Fruit fly (Drosophila melanogaster) whole organism, embryonic: ENCODE results near the gene CG14913.

Source experiments
- Atf-2 ChIP-seq: fragments of 200-800 bp; sonication (Bioruptor generic); optimal IDR thresholded peaks from 2 replicates; lab custom pipeline; 2016; ENCODE audit warnings: missing biosample characterization, missing genetic modification characterization
- Atf3 ChIP-seq: fragments of 200-800 bp; sonication (Bioruptor generic); optimal IDR thresholded peaks from 3 replicates; lab custom pipeline; 2016; ENCODE audit warnings: missing biosample characterization, missing genetic modification characterization
- Awh ChIP-seq: fragments of 200-800 bp; sonication (Bioruptor generic); IDR thresholded peaks from 2 replicates; pipeline ENCODE4, ENCODE4 v1.3.6; 2022; ENCODE audit warnings: missing biosample characterization, missing genetic modification characterization
- B-H1 ChIP-seq: fragments of 200-800 bp; sonication (Bioruptor generic); IDR thresholded peaks from 3 replicates; pipeline ENCODE4 v1.3.6; 2022; ENCODE audit warnings: missing biosample characterization, missing genetic modification characterization
- BtbVII ChIP-seq: fragments of 200-800 bp; sonication (Bioruptor generic); optimal IDR thresholded peaks from 3 replicates; lab custom pipeline; 2017; ENCODE audit warnings: missing biosample characterization, mild to moderate bottlenecking, missing genetic modification characterization
- CG10366 ChIP-seq: fragments of 200-800 bp; sonication (Bioruptor generic); IDR thresholded peaks from 2 replicates; pipeline ENCODE4 v1.3.6; 2022; ENCODE audit warnings: missing biosample characterization, missing genetic modification characterization
- CG11247 ChIP-seq: fragments of 200-800 bp; sonication (Bioruptor generic); IDR thresholded peaks from 2 replicates; pipeline ENCODE4 v1.3.6; 2022; ENCODE audit warnings: missing biosample characterization, missing genetic modification characterization
- CG11695 ChIP-seq: fragments of 200-800 bp; sonication (Bioruptor generic); IDR thresholded peaks from 3 replicates; pipeline ENCODE4 v1.3.6; 2022; ENCODE audit warnings: missing biosample characterization, missing genetic modification characterization
- CG13296 ChIP-seq: fragments of 200-800 bp; sonication (Bioruptor generic); optimal IDR thresholded peaks from 3 replicates; lab custom pipeline; 2018; ENCODE audit warnings: missing biosample characterization, mild to moderate bottlenecking, missing genetic modification characterization
- CG13424 ChIP-seq: fragments of 200-800 bp; sonication (Bioruptor generic); optimal IDR thresholded peaks from 2 replicates; lab custom pipeline; 2019; ENCODE audit warnings: missing biosample characterization, mild to moderate bottlenecking, missing genetic modification characterization, moderate library complexity
- CG14014 ChIP-seq: fragments of 200-800 bp; sonication (Bioruptor generic); IDR thresholded peaks from 2 replicates; pipeline ENCODE4 v1.3.6; 2022; ENCODE audit warnings: missing biosample characterization, missing genetic modification characterization
- CG15011 ChIP-seq: fragments of 200-800 bp; sonication (Bioruptor generic); optimal IDR thresholded peaks from 3 replicates; lab custom pipeline; 2018; ENCODE audit warnings: missing biosample characterization, mild to moderate bottlenecking, missing genetic modification characterization
- CG1647 ChIP-seq: fragments of 200-800 bp; sonication (Bioruptor generic); optimal IDR thresholded peaks from 3 replicates; lab custom pipeline; 2016; ENCODE audit warnings: missing biosample characterization, missing genetic modification characterization
- CG17186 ChIP-seq: fragments of 200-800 bp; sonication (Bioruptor generic); optimal IDR thresholded peaks from 3 replicates; lab custom pipeline; 2017; ENCODE audit warnings: missing biosample characterization, missing genetic modification reagents, missing genetic modification characterization
- CG1792 ChIP-seq: fragments of 200-800 bp; sonication (Bioruptor generic); optimal IDR thresholded peaks from 2 replicates; lab custom pipeline; 2016; ENCODE audit warnings: missing biosample characterization, missing genetic modification characterization
- CG2129 ChIP-seq: fragments of 200-800 bp; sonication (Bioruptor generic); IDR thresholded peaks from 2 replicates; pipeline ENCODE4 v1.3.6; 2022; ENCODE audit warnings: missing biosample characterization, missing genetic modification characterization; ENCODE audit not compliant: partially characterized antibody
- CG2199 ChIP-seq: fragments of 200-800 bp; sonication (Bioruptor generic); IDR thresholded peaks from 3 replicates; pipeline ENCODE4 v1.3.6; 2022; ENCODE audit warnings: missing biosample characterization, missing genetic modification characterization
- CG2875 ChIP-seq: fragments of 200-800 bp; sonication (Bioruptor generic); optimal IDR thresholded peaks from 2 replicates; lab custom pipeline; 2017; ENCODE audit warnings: missing biosample characterization, mild to moderate bottlenecking, missing genetic modification characterization, missing genetic modification reagents
- CG3847 ChIP-seq: fragments of 200-800 bp; sonication (Bioruptor generic); IDR thresholded peaks from 2 replicates; pipeline ENCODE4 v1.3.6; 2022; ENCODE audit warnings: missing biosample characterization, missing genetic modification characterization
- CG3995 ChIP-seq: fragments of 200-800 bp; sonication (Bioruptor generic); optimal IDR thresholded peaks from 3 replicates; lab custom pipeline; 2016; ENCODE audit warnings: missing biosample characterization, missing genetic modification characterization
- CG5180 ChIP-seq: fragments of 200-800 bp; sonication (Bioruptor generic); optimal IDR thresholded peaks from 3 replicates; lab custom pipeline; 2017; ENCODE audit warnings: missing biosample characterization, missing genetic modification characterization, mild to moderate bottlenecking, moderate library complexity, missing genetic modification reagents
- CG6683 ChIP-seq: fragments of 200-800 bp; sonication (Bioruptor generic); optimal IDR thresholded peaks from 2 replicates; lab custom pipeline; 2017; ENCODE audit warnings: missing biosample characterization, mild to moderate bottlenecking, missing genetic modification characterization, missing genetic modification reagents
- CG7963 ChIP-seq: fragments of 200-800 bp; sonication (Bioruptor generic); IDR thresholded peaks from 3 replicates; pipeline ENCODE4 v1.3.6; 2022; ENCODE audit warnings: missing biosample characterization, missing genetic modification characterization; ENCODE audit not compliant: partially characterized antibody
- CG9876 ChIP-seq: fragments of 200-800 bp; sonication (Bioruptor generic); optimal IDR thresholded peaks from 2 replicates; lab custom pipeline; 2016; ENCODE audit warnings: missing biosample characterization, missing genetic modification characterization
- CTCF ChIP-seq: fragments of 200-800 bp; sonication (Bioruptor generic); optimal IDR thresholded peaks from 2 replicates; lab custom pipeline; 2017; ENCODE audit warnings: missing biosample characterization, mild to moderate bottlenecking, missing genetic modification characterization, moderate library complexity
- Chrac-16 ChIP-seq: fragments of 200-800 bp; sonication (Bioruptor generic); optimal IDR thresholded peaks from 3 replicates; lab custom pipeline; 2016; ENCODE audit warnings: missing biosample characterization, missing genetic modification characterization
- Fer1 ChIP-seq: fragments of 200-800 bp; sonication (Bioruptor generic); optimal IDR thresholded peaks from 2 replicates; lab custom pipeline; 2017; ENCODE audit warnings: missing biosample characterization, mild to moderate bottlenecking, missing genetic modification characterization
- Lhr ChIP-seq: fragments of 200-800 bp; sonication (Bioruptor generic); optimal IDR thresholded peaks from 3 replicates; lab custom pipeline; 2017; ENCODE audit warnings: mild to moderate bottlenecking, missing biosample characterization, missing genetic modification reagents, missing genetic modification characterization
- Lim3 ChIP-seq: fragments of 200-800 bp; sonication (Bioruptor generic); IDR thresholded peaks from 2 replicates; pipeline ENCODE4 v1.3.6; 2022; ENCODE audit warnings: missing biosample characterization, missing genetic modification characterization
- MESR4 ChIP-seq: fragments of 200-800 bp; sonication (Bioruptor generic); optimal IDR thresholded peaks from 2 replicates; lab custom pipeline; 2018; ENCODE audit warnings: missing biosample characterization, mild to moderate bottlenecking, missing genetic modification characterization, moderate library complexity
- Spps ChIP-seq: fragments of 200-800 bp; sonication (Bioruptor generic); optimal IDR thresholded peaks from 2 replicates; lab custom pipeline; 2018; ENCODE audit warnings: missing biosample characterization, mild to moderate bottlenecking, missing genetic modification characterization
- Xbp1 ChIP-seq: fragments of 200-800 bp; sonication (Bioruptor generic); optimal IDR thresholded peaks from 3 replicates; lab custom pipeline; 2016; ENCODE audit warnings: missing biosample characterization, mild to moderate bottlenecking, missing genetic modification characterization
- al ChIP-seq: fragments of 200-800 bp; sonication (Bioruptor generic); IDR thresholded peaks from 2 replicates; pipeline ENCODE4 v1.3.6; 2022; ENCODE audit warnings: missing biosample characterization, missing genetic modification characterization
- az2 ChIP-seq: fragments of 200-800 bp; sonication (Bioruptor generic); optimal IDR thresholded peaks from 3 replicates; lab custom pipeline; 2016; ENCODE audit warnings: missing biosample characterization, missing genetic modification characterization
- bbx ChIP-seq: fragments of 200-800 bp; sonication (Bioruptor generic); IDR thresholded peaks from 2 replicates; pipeline ENCODE4 v1.3.6; 2022; ENCODE audit warnings: missing biosample characterization, missing genetic modification characterization; ENCODE audit not compliant: partially characterized antibody
- bowl ChIP-seq: fragments of 200-800 bp; sonication (Bioruptor generic); IDR thresholded peaks from 2 replicates; pipeline ENCODE4 v1.3.6; 2022; ENCODE audit warnings: missing biosample characterization, missing genetic modification characterization
- cad ChIP-seq: fragments of >200 bp; optimal IDR thresholded peaks from 2 replicates; lab custom pipeline; 2017; ENCODE audit warnings: missing biosample characterization, missing genetic modification characterization
- da ChIP-seq: fragments of 200-800 bp; sonication (Bioruptor generic); optimal IDR thresholded peaks from 2 replicates; lab custom pipeline; 2016; ENCODE audit warnings: missing biosample characterization, missing genetic modification characterization
- en ChIP-seq: fragments of 200-800 bp; sonication (Bioruptor generic); optimal IDR thresholded peaks from 2 replicates; lab custom pipeline; 2016; ENCODE audit warnings: missing biosample characterization, missing genetic modification characterization
- eyg ChIP-seq: fragments of 200-800 bp; sonication (Bioruptor generic); optimal IDR thresholded peaks from 3 replicates; lab custom pipeline; 2016; ENCODE audit warnings: missing biosample characterization, missing genetic modification characterization
- gro ChIP-seq: fragments of 200-800 bp; sonication (Bioruptor generic); optimal IDR thresholded peaks from 2 replicates; lab custom pipeline; 2016; ENCODE audit warnings: missing biosample characterization, missing genetic modification characterization
- jigr1 ChIP-seq: fragments of 200-800 bp; sonication (Bioruptor generic); IDR thresholded peaks from 3 replicates; pipeline ENCODE4 v1.3.6; 2022; ENCODE audit warnings: missing biosample characterization, missing genetic modification characterization
- kah ChIP-seq: fragments of 200-800 bp; sonication (Bioruptor generic); optimal IDR thresholded peaks from 2 replicates; lab custom pipeline; 2018; ENCODE audit warnings: missing biosample characterization, mild to moderate bottlenecking, missing genetic modification characterization
- nau ChIP-seq: fragments of 200-800 bp; sonication (Bioruptor generic); optimal IDR thresholded peaks from 3 replicates; lab custom pipeline; 2017; ENCODE audit warnings: missing biosample characterization, mild to moderate bottlenecking, missing genetic modification characterization, missing genetic modification reagents
- otp ChIP-seq: fragments of 200-800 bp; sonication (Bioruptor generic); IDR thresholded peaks from 3 replicates; pipeline ENCODE4, ENCODE4 v1.3.6; 2022; ENCODE audit warnings: missing biosample characterization, missing genetic modification characterization
- pfk ChIP-seq: fragments of 200-800 bp; sonication (Bioruptor generic); optimal IDR thresholded peaks from 2 replicates; lab custom pipeline; 2018; ENCODE audit warnings: missing biosample characterization, mild to moderate bottlenecking, missing genetic modification characterization, moderate library complexity
- schlank ChIP-seq: fragments of 200-800 bp; sonication (Bioruptor generic); optimal IDR thresholded peaks from 2 replicates; lab custom pipeline; 2018; ENCODE audit warnings: missing biosample characterization, mild to moderate bottlenecking, missing genetic modification characterization
- scrt ChIP-seq: fragments of 200-800 bp; sonication (Bioruptor generic); optimal IDR thresholded peaks from 2 replicates; lab custom pipeline; 2018; ENCODE audit warnings: missing biosample characterization, mild to moderate bottlenecking, missing genetic modification characterization, moderate library complexity
- stc ChIP-seq: fragments of 200-800 bp; sonication (Bioruptor generic); IDR thresholded peaks from 2 replicates; pipeline ENCODE4 v1.3.6; 2022; ENCODE audit warnings: missing biosample characterization, missing genetic modification characterization
- tio ChIP-seq: fragments of 200-800 bp; sonication (Bioruptor generic); optimal IDR thresholded peaks from 2 replicates; lab custom pipeline; 2017; ENCODE audit warnings: missing biosample characterization, missing genetic modification characterization, inconsistent platforms

CG14913 gene

DNA sequence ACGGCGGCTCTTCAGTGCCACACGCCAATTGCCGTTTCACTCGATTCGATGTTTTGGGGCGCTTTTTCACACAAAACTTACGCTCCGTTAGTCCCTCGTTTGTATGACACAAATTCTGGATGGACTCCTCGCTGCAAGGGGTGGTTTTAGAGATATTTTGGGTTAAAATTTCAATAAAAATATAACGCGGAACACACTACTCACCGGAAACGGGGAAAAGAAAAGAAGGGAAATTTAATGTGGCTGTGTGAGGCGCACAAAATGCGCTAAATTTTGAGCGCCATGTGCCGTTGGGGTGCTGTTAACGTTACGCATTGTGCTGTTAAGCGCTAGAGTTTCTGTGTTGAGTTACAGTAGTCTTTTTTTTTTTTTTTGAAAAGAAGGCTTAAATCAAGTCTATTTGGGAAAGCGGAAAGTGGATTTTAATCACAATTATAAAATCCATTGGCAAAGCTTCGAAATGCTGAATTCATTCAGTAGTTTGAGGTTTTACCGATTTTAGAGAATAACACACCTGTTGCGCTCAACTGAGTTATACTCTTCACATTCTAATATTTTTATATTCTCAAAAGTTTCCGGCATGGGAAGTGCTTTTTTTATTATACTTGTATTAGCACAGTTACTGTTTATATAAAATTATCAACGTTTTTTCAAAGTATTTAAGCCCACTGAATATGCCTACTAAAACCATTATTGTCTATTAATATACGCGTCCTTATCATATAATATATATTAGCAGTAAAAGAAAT is 12.7 kb upstream of the CG14913 start, which contains the start of gene RpL9 (continued):
- TF ChIP-seq al (no peak; the same call in 1 of the 2 replicates), CG5180 (peak; percentile 67), Xbp1 (GFP tag; lab: Kevin White, UChicago) (peak; percentile 45), schlank (peak; percentile 79), CG10366 (GFP tag; lab: Robert Waterston, UW) (no peak), B-H1 (GFP tag; lab: Robert Waterston, UW) (peak; percentile 23; the same call in 1 of the 3 replicates), CG13424 (tag; lab: Kevin White, UChicago) (peak; percentile 38), CG15011 (peak; percentile 74), CG7963 (no peak), Lhr (GFP tag; lab: Kevin White, UChicago) (peak; percentile 50), scrt (GFP tag; lab: Kevin White, UChicago) (peak; percentile 77), Fer1 (GFP tag; lab: Kevin White, UChicago) (peak; percentile 86), bowl (GFP tag; lab: Robert Waterston, UW) (peak; percentile 64; the same call in 1 of the 2 replicates), stc (GFP tag; lab: Robert Waterston, UW) (peak; percentile 67), Atf-2 (GFP tag; lab: Kevin White, UChicago) (peak; percentile 75), da (GFP tag; lab: Kevin White, UChicago) (peak; percentile 30), CG14014 (GFP tag; lab: Robert Waterston, UW) (peak; percentile 72; the same call in 1 of the 2 replicates), pfk (GFP tag; lab: Kevin White, UChicago) (peak; percentile 74), BtbVII (GFP tag; lab: Kevin White, UChicago) (peak; percentile 90), CG2199 (GFP tag; lab: Robert Waterston, UW) (0 out of 3 replicates have a peak, but pooled peaks have one; percentile 54), gro (GFP tag; lab: Kevin White, UChicago) (peak; percentile 73), CG1647 (GFP tag; lab: Kevin White, UChicago) (peak; percentile 50), nau (GFP tag; lab: Kevin White, UChicago) (peak; percentile 84), CG2129 (GFP tag; lab: Robert Waterston, UW) (no peak), otp (GFP tag; lab: Robert Waterston, UW) (peak; percentile 92), bbx (no peak), tio (GFP tag; lab: Kevin White, UChicago) (no peak), CG9876 (GFP tag; lab: Kevin White, UChicago) (peak; percentile 33), CG17186 (GFP tag; lab: Kevin White, UChicago) (peak; percentile 99), cad (GFP tag; lab: Kevin White, UChicago) (no peak), Chrac-16 (peak; percentile 10), CG1792 (GFP tag; lab: Kevin White, UChicago) (peak; percentile 45), CG2875 (GFP tag; lab: Kevin White, UChicago) (peak; percentile 73), CG11695 (GFP tag; lab: Robert Waterston, UW) (peak; percentile 51; the same call in 1 of the 3 replicates), az2 (GFP tag; lab: Kevin White, UChicago) (peak; percentile 39), Atf3 (GFP tag; lab: Kevin White, UChicago) (peak; percentile 15), CG3995 (GFP tag; lab: Kevin White, UChicago) (peak; percentile 45), Awh (peak; percentile 79), Spps (tag; lab: Kevin White, UChicago) (peak; percentile 58), kah (GFP tag; lab: Kevin White, UChicago) (peak; percentile 83), eyg (GFP tag; lab: Kevin White, UChicago) (peak; percentile 70), CG11247 (GFP tag; lab: Robert Waterston, UW) (no peak), en (GFP tag; lab: Kevin White, UChicago) (peak; percentile 68), Lim3 (GFP tag; lab: Robert Waterston, UW) (no peak), jigr1 (no peak), MESR4 (GFP tag; lab: Kevin White, UChicago) (peak; percentile 99), CG3847 (GFP tag; lab: Robert Waterston, UW) (no peak; the same call in 1 of the 2 replicates), CG6683 (GFP tag; lab: Kevin White, UChicago) (peak; percentile 43), CTCF (GFP tag; lab: Kevin White, UChicago) (peak; percentile 47), CG13296 (GFP tag; lab: Kevin White, UChicago) (peak; percentile 89)
